Fruit fly (Drosophila melanogaster): ENCODE data around the gene lush.

lush gene

dm6 chr3L:19590422-19590821 lies 15.5 kb downstream of the lush start, which contains the start of gene CG14100 (continued):
- peak; percentile 54; the same call in 1 of the 2 replicates for TF ChIP-seq nerfin-2 (GFP tag; IDR thresholded peaks at IDR 0.05; ENCODE audit: partially characterized antibody)
- peak; percentile 100 for TF ChIP-seq CG12744 (GFP tag; optimal IDR thresholded peaks at IDR 0.05)
- TF ChIP-seq grn (GFP tag; optimal IDR thresholded peaks at IDR 0.05): peak; percentile 99
- peak; percentile 90 for TF ChIP-seq pzg (GFP tag; optimal IDR thresholded peaks at IDR 0.05)
- TF ChIP-seq Camta (GFP tag; optimal IDR thresholded peaks at IDR 0.05): peak; percentile 100
- peak; percentile 100 for TF ChIP-seq C15 (GFP tag; IDR thresholded peaks at IDR 0.05)
- TF ChIP-seq CG13287 (GFP tag; IDR thresholded peaks at IDR 0.05; ENCODE audit: partially characterized antibody): peak; percentile 59; the same call in 1 of the 2 replicates
- peak; percentile 100 for TF ChIP-seq ems (GFP tag; optimal IDR thresholded peaks at IDR 0.05)
- TF ChIP-seq Stat92E (GFP tag; optimal IDR thresholded peaks at IDR 0.05): peak in 1 of 3 experiments; percentile 100
- TF ChIP-seq seq (GFP tag; IDR thresholded peaks at IDR 0.05): peak; percentile 100
- 0 out of 2 replicates have a peak, but pooled peaks have one; percentile 25 for TF ChIP-seq Scr (GFP tag; IDR thresholded peaks at IDR 0.05; ENCODE audit: partially characterized antibody)
- peak in 1 of 2 experiments; percentile 100 for TF ChIP-seq Eip74EF (GFP tag; optimal IDR thresholded peaks at IDR 0.05)
- TF ChIP-seq CG5245 (GFP tag; optimal IDR thresholded peaks at IDR 0.05): peak; percentile 100
- TF ChIP-seq Neu2 (GFP tag; optimal IDR thresholded peaks at IDR 0.05; ENCODE audit: borderline replicate concordance): peak; percentile 100
- TF ChIP-seq en (GFP tag; optimal IDR thresholded peaks at IDR 0.05): peak; percentile 100
- TF ChIP-seq rib (GFP tag; IDR thresholded peaks at IDR 0.05): peak; percentile 100
- TF ChIP-seq CoRest (tag; optimal IDR thresholded peaks at IDR 0.05): peak; percentile 100
- TF ChIP-seq D (optimal IDR thresholded peaks at IDR 0.05): no peak
- TF ChIP-seq D (GFP tag; optimal IDR thresholded peaks at IDR 0.05): peak; percentile 100
- TF ChIP-seq CG10959 (GFP tag; IDR thresholded peaks at IDR 0.05): peak; percentile 100
- peak; percentile 85 for TF ChIP-seq CTCF (GFP tag; optimal IDR thresholded peaks at IDR 0.05)
- TF ChIP-seq org-1 (GFP tag; optimal IDR thresholded peaks at IDR 0.05): peak; percentile 100
- TF ChIP-seq BEAF-32 (GFP tag; optimal IDR thresholded peaks at IDR 0.05): peak; percentile 63
- peak; percentile 100 for TF ChIP-seq tio (GFP tag; optimal IDR thresholded peaks at IDR 0.05)
- peak; percentile 100 for TF ChIP-seq dan (GFP tag; IDR thresholded peaks at IDR 0.05)
- TF ChIP-seq Sox102F (GFP tag; optimal IDR thresholded peaks at IDR 0.05): peak; percentile 100
- no peak for TF ChIP-seq Lpt (GFP tag; optimal IDR thresholded peaks at IDR 0.05)
- peak; percentile 100 for TF ChIP-seq CG4404 (GFP tag; IDR thresholded peaks at IDR 0.05)
- peak; percentile 99 for TF ChIP-seq CG6254 (GFP tag; optimal IDR thresholded peaks at IDR 0.05)
- peak; percentile 100 for TF ChIP-seq CG3847 (GFP tag; IDR thresholded peaks at IDR 0.05)
- peak; percentile 100 for TF ChIP-seq Fer2 (tag; optimal IDR thresholded peaks at IDR 0.05)
- peak; percentile 100 for TF ChIP-seq slou (GFP tag; optimal IDR thresholded peaks at IDR 0.05)
- TF ChIP-seq CG1602 (GFP tag; optimal IDR thresholded peaks at IDR 0.05): peak; percentile 100
- TF ChIP-seq PHDP (tag; optimal IDR thresholded peaks at IDR 0.05): peak; percentile 100
- peak; percentile 100 for TF ChIP-seq jigr1 (GFP tag; IDR thresholded peaks at IDR 0.05)
- TF ChIP-seq ro (GFP tag; IDR thresholded peaks at IDR 0.05): peak; percentile 100
- peak; percentile 100 for TF ChIP-seq Awh (GFP tag; IDR thresholded peaks at IDR 0.05)
- TF ChIP-seq CG32767 (GFP tag; IDR thresholded peaks at IDR 0.05): peak; percentile 100
- TF ChIP-seq mam (GFP tag; optimal IDR thresholded peaks at IDR 0.05): peak; percentile 100
- TF ChIP-seq Elba2 (GFP tag; optimal IDR thresholded peaks at IDR 0.05): peak; percentile 100
- peak; percentile 100 for TF ChIP-seq CG7372 (GFP tag; IDR thresholded peaks at IDR 0.05)
- no peak for TF ChIP-seq CG14860 (GFP tag; IDR thresholded peaks at IDR 0.05; ENCODE audit: partially characterized antibody)
- TF ChIP-seq CG7357 (GFP tag; IDR thresholded peaks at IDR 0.05): peak; percentile 100
- TF ChIP-seq chn (GFP tag; optimal IDR thresholded peaks at IDR 0.05): peak; percentile 100
- peak; percentile 100 for TF ChIP-seq CG2120 (GFP tag; optimal IDR thresholded peaks at IDR 0.05)
- peak; percentile 100 for TF ChIP-seq CG11723 (GFP tag; optimal IDR thresholded peaks at IDR 0.05)
- TF ChIP-seq CG7786 (GFP tag; optimal IDR thresholded peaks at IDR 0.05): peak; percentile 100
- TF ChIP-seq ap (GFP tag; IDR thresholded peaks at IDR 0.05): peak; percentile 100
- peak; percentile 100 for TF ChIP-seq fd3F (GFP tag; optimal IDR thresholded peaks at IDR 0.05)
- TF ChIP-seq pros (GFP tag; optimal IDR thresholded peaks at IDR 0.05): peak; percentile 98
- peak; percentile 100 for TF ChIP-seq NfI (GFP tag; optimal IDR thresholded peaks at IDR 0.05)
